Fruit fly (Drosophila melanogaster) S2 (cell line): ENCODE results near the gene Gug.

Experiments
- CG8478 ChIP-seq: fragments of >200 bp; optimal IDR thresholded peaks from 2 replicates; lab custom pipeline; 2018
- CTCF ChIP-seq, 2 experiments: fragments of >200 bp; optimal IDR thresholded peaks; 2 replicates each; lab custom pipeline; 2018

The Gug gene

dm6 chr3L:8449800-8450690 is at the start of gene Gug:
Gug (plus strand) TSS chr3L:8449922.
- TF ChIP-seq CG8478 (no peak), CTCF (optimal IDR thresholded peaks at IDR 0.05; lab: Kevin White, UChicago) (peak; percentile 27 to 28)

- TF ChIP-seq CG8478 = no peak
- TF ChIP-seq CTCF (optimal IDR thresholded peaks at IDR 0.05; lab: Kevin White, UChicago) = peak in 1 of 2 experiments; percentile 37
Observed at dm6 chr3L:8405123-8405522, 44.6 kb upstream of the Gug start, which contains the start of the genes Tpt, mkg-p and CG13667. Tpt (minus strand) TSS chr3L:8405277. mkg-p (minus strand) TSS chr3L:8405277. CG13667 (plus strand) TSS chr3L:8405454.

DNA sequence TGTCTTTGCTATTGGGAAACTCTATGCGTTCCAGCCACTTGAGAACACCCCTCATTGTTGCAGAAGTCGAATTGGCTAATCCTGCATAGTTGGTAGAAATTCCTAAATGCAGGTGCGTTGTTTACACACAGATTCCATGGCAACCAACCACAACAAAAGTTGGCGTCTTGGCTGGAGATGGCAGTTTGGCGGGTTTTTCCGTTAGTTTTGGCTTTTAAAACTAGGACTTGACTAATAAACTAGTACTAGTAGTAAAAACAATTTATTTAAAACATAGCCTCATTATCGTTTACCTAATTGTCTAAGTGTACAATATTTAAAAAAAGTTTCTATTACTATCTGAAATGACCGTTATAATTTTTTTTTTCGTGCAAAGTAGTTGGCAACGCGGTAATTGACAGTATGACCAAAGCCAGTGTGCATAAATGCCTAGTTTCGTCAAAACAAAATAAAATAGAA is 38.3 kb upstream of the Gug start, which contains the start of gene Exo70:
Gene Exo70 (plus strand): TSS at position 413 of the 459 bp plus-strand sequence.
- TF ChIP-seq CTCF (optimal IDR thresholded peaks at IDR 0.05; lab: Kevin White, UChicago) = no peak
- TF ChIP-seq CG8478 = no peak

DNA sequence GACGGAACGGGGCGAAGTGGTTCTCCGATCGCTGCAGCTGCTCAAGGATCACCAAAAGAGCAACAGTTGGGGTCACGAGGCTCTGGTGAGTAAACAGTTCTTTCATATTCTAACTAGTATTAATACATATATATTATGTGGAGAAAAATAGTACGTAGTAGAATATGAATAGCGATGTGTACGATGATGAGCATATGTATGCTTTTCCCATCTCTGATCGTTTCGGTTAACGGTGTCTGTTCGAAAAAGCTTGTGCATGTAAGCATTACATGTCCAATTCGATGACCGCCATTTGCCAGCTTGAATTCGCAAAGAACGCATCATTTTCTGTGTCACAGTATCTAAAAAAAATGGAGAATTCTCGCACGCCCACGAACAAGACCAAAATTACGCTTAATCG is 37.0 kb upstream of the Gug start, which contains the start of the genes Oseg1 and mtrm:
Gene Oseg1 (minus strand): TSS at position 101 of the 400 bp plus-strand sequence.
Gene mtrm (plus strand): TSS at position 288 of the 400 bp plus-strand sequence.
- TF ChIP-seq CG8478 (no peak), CTCF (optimal IDR thresholded peaks at IDR 0.05; lab: Kevin White, UChicago) (no peak)

dm6 chr3L:8418984-8419383 is 30.7 kb upstream of the Gug start:
- TF ChIP-seq CG8478 (no peak), CTCF (optimal IDR thresholded peaks at IDR 0.05; lab: Kevin White, UChicago) (no peak)

DNA sequence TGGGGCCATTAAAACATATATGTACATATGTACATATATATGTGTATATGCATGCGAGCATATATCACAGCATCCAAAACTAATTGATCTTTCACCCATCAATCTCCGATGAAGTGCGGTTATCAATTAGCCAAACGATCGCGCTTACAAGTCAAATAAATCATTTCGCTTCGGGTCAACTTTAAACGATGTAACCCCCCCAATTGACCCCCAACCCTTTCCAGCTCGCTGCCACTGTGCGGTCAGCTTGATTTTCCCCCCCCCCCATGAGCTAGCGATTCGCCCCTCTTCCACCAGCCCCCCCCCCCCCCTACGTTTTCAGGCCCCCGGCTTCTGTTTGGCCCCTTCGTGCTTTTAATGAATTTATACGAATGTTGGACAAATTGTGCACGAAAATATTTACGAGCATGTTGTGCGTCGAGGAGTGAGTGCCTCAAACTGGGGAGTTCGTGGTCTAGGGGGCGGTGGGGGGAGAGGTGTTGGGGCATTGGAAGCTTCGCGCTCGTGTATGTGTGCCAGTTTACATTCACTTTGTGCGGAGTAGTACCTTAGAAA is 30.0 kb upstream of the Gug start:
- no peak for TF ChIP-seq CG8478
- no peak for TF ChIP-seq CTCF (optimal IDR thresholded peaks at IDR 0.05; lab: Kevin White, UChicago)

DNA sequence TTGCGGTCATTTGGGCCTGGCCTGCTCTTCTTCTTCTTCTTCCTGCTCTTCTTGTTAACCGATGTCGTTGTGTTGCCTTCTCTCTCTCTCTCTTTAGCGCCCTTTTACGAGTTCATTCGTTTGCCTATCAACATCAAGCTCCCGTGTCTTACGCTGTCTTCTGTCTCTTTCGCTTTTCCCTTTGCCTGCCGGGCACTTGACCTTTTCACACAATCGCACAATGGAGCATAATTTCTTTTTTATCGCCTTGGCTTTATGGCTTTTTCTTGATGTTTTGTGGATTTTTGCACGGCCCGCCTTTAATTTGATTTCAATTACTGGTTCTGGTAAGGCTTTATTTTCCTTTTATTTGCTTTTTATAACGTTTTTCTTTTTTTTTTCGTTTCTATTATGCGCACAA is 28.4 kb upstream of the Gug start:
- TF ChIP-seq CG8478 (no peak), CTCF (optimal IDR thresholded peaks at IDR 0.05; lab: Kevin White, UChicago) (no peak)

DNA sequence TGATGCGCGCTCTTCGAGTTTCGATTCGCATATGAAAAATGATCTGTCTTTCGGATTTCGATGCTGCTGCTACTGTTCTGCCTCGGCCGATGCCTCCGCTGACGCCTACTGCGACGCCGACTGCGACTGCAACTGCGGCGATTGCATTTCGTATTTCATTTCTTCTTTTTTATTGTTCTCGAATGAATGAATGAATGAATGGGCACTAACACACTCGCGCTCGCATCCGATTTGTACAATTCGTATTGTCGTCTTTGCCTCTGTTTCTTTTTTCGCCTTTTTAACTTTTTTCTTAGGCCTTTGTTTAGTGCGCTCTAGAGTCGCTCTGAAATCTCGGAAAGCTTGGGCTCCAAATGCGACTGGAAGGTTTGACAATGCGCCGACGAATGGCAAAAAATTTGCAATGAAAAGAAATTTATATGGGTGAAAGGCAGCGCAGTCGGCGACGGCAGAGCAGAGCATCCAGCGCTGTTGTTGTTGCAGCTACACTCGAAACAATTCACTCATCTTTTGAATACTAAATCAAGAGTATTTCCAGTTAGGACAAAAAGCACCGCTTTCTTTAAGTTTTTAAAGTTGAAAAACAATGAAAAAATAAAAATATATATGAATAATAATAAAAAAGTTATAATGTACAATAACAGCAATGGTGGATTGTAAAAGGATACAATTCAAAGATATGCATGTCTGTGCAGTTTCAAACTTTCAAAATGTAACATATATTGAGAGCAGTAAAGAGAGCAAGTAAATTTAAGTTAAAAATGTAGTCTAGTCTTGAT is 27.7 kb upstream of the Gug start, which contains the start of gene CG32354:
Gene CG32354 (minus strand): TSS at position 398 of the 779 bp plus-strand sequence.
- TF ChIP-seq CTCF (optimal IDR thresholded peaks at IDR 0.05; lab: Kevin White, UChicago) = no peak
- TF ChIP-seq CG8478 = no peak

dm6 chr3L:8423156-8423555 is 26.6 kb upstream of the Gug start:
- TF ChIP-seq CTCF (optimal IDR thresholded peaks at IDR 0.05; lab: Kevin White, UChicago) = no peak
- TF ChIP-seq CG8478 = no peak

dm6 chr3L:8424831-8425336 is 24.8 kb upstream of the Gug start, which contains the start of gene Cbl:
Cbl (plus strand) TSS chr3L:8424954.
- TF ChIP-seq CTCF (optimal IDR thresholded peaks at IDR 0.05; lab: Kevin White, UChicago) (peak in 1 of 2 experiments; percentile 28), CG8478 (no peak)

DNA sequence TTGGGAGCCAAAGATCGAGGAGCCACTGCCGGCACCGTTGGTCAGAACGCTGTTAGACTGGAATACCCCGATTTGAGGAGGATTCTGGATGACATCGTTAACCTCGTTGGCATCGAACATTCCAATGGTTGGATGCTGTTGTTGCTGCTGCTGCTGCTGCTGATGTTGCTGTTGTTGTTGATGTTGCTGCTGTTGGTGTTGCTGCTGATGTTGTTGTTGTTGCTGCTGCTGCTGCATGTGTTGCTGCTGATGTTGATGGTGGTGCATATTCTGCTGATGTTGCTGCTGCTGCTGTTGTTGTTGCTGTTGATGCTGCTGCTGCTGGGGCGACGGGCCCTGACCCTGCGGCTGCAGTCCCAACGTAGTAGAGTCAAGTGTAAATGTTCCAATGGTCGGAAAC is 12.1 kb upstream of the Gug start:
- TF ChIP-seq CTCF (optimal IDR thresholded peaks at IDR 0.05; lab: Kevin White, UChicago) = no peak
- no peak for TF ChIP-seq CG8478

DNA sequence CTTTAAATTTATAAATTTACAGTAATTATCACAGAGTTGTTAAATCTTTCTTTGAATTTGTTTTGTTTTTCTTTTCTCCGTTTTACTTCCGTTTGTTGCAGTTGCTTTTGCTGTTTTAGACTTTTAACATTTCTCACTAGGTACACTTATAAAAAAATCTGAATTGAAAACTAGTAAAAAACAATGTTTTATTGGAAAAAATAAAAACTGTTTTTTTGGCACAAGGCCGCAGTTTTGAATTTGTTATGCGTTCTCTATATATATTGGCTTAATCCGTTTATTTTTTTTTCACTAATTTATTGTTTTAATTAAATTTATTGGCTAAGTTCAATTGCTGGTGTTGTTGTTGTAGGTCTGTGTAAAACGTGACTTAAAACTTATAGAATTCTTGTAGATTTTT is 9.6 kb upstream of the Gug start:
- TF ChIP-seq CG8478 = no peak
- TF ChIP-seq CTCF (optimal IDR thresholded peaks at IDR 0.05; lab: Kevin White, UChicago) = no peak

DNA sequence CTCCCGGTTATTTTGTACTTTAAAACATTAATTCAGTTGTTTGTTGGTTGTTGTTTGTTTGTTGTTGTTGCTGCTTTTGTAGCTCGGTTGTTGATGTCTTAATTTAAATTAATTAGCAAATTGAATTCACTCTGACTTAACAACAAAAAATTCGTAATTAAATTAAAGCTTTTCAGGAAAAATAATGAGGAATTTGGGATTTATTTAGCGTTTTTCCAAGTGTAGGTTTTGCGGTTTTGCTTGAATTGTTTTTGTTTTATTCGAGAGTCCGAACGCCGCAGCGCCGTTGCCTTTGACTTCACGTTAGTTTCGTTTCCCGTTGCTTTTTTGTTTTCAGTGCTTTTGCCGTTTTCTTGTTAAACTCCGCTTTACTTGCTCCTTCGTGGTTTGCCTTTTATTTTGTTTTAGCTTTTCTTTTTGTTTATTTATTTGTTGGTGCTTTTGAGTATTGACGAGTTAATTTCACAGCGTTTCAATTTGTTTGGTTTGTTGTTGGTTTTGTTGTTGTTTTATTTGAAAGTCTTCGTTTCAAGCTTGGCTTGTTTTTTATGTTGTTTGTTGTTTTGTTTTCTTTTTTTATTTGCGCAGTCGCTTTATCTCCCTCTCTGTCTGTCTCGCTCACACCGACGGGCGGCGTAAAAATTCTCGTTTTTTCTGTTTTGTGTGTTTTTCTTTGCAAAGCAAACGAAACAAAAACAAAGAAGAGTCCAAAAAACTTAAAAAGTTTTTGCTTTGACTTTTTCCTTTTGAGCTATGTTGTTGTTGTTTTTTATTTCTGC is 8.8 kb upstream of the Gug start:
- TF ChIP-seq CTCF (optimal IDR thresholded peaks at IDR 0.05; lab: Kevin White, UChicago) = no peak
- TF ChIP-seq CG8478 = no peak
